Worm (Caenorhabditis elegans): Measurements from ENCODE around the gene ZK1320.11.

- TF ChIP-seq dao-5 (tag; optimal IDR thresholded peaks at IDR 0.05): no peak
- TF ChIP-seq W03F9.2 (tag; optimal IDR thresholded peaks at IDR 0.05): no peak
- no peak for TF ChIP-seq him-1 (tag; optimal IDR thresholded peaks at IDR 0.05)
Measured at ce11 chrII:9619995-9620535, 47.4 kb upstream of the ZK1320.11 start.
